Worm (Caenorhabditis elegans) whole organism, L2 larva: ENCODE data around the gene Y62H9A.9.

Experiments
- F13H6.1 ChIP-seq: sonication (generic microtip); optimal IDR thresholded peaks from 2 replicates; lab custom pipeline; 2016; ENCODE audit warnings: missing genetic modification characterization, missing compliant biosample characterization
- R02D3.7 ChIP-seq: fragments of 150-350 bp; optimal IDR thresholded peaks from 2 replicates; lab custom pipeline; 2014; ENCODE audit warnings: missing biosample characterization, missing genetic modification characterization
- ZK546.5 ChIP-seq: sonication (generic microtip); optimal IDR thresholded peaks from 2 replicates; lab custom pipeline; 2017; ENCODE audit warnings: missing biosample characterization, missing genetic modification characterization
- blmp-1 ChIP-seq: sonication (generic microtip); optimal IDR thresholded peaks from 2 replicates; lab custom pipeline; 2017; ENCODE audit warnings: missing genetic modification characterization, mild to moderate bottlenecking, missing compliant biosample characterization, antibody characterized with exemption, moderate library complexity; ENCODE audit not compliant: insufficient read depth
- ceh-16 ChIP-seq: fragments of 150-350 bp; optimal IDR thresholded peaks from 2 replicates; lab custom pipeline; 2014; ENCODE audit warnings: missing biosample characterization, missing genetic modification characterization
- ceh-82 ChIP-seq: fragments of 150-350 bp; optimal IDR thresholded peaks from 2 replicates; lab custom pipeline; 2014; ENCODE audit warnings: missing biosample characterization, missing genetic modification characterization
- crh-2 ChIP-seq: sonication (generic microtip); optimal IDR thresholded peaks from 2 replicates; lab custom pipeline; 2017; ENCODE audit warnings: missing biosample characterization, missing genetic modification characterization
- elt-3 ChIP-seq: sonication (generic microtip); optimal IDR thresholded peaks from 2 replicates; lab custom pipeline; 2017; ENCODE audit warnings: missing biosample characterization, missing genetic modification characterization
- fos-1 ChIP-seq: fragments of 150-350 bp; optimal IDR thresholded peaks from 2 replicates; lab custom pipeline; 2014; ENCODE audit warnings: missing biosample characterization, missing genetic modification characterization
- lin-11 ChIP-seq: fragments of 150-350 bp; sonication (generic microtip); optimal IDR thresholded peaks from 2 replicates; lab custom pipeline; 2014; ENCODE audit warnings: missing biosample characterization, missing genetic modification characterization, inconsistent platforms, mixed read lengths
- lin-39 ChIP-seq: fragments of 150-350 bp; optimal IDR thresholded peaks from 2 replicates; lab custom pipeline; 2014; ENCODE audit warnings: missing biosample characterization, missing genetic modification reagents, missing genetic modification characterization
- lsy-2 ChIP-seq, 2 experiments: fragments of 150-350 bp in 1 of 2; sonication (generic microtip) in 1 of 2; optimal IDR thresholded peaks; 2 replicates each; lab custom pipeline; 2014 to 2017; ENCODE audit warnings: missing biosample characterization in 2 of 2, missing genetic modification characterization in 2 of 2
- mab-5 ChIP-seq: fragments of 150-350 bp; optimal IDR thresholded peaks from 2 replicates; lab custom pipeline; 2014; ENCODE audit warnings: missing biosample characterization, missing genetic modification characterization
- mdl-1 ChIP-seq, 2 experiments: fragments of 150-350 bp in 1 of 2; sonication (generic microtip) in 1 of 2; optimal IDR thresholded peaks; 2 replicates each; lab custom pipeline; 2017; ENCODE audit warnings: missing biosample characterization in 2 of 2, missing genetic modification characterization in 2 of 2
- nhr-10 ChIP-seq: sonication (generic microtip); optimal IDR thresholded peaks from 2 replicates; lab custom pipeline; 2017; ENCODE audit warnings: missing biosample characterization, missing genetic modification characterization
- nhr-11 ChIP-seq: fragments of 150-350 bp; optimal IDR thresholded peaks from 2 replicates; lab custom pipeline; 2014; ENCODE audit warnings: missing biosample characterization, missing genetic modification characterization
- nhr-12 ChIP-seq: fragments of 150-350 bp; optimal IDR thresholded peaks from 2 replicates; lab custom pipeline; 2014; ENCODE audit warnings: missing biosample characterization, missing genetic modification characterization
- nhr-129 ChIP-seq: fragments of 150-350 bp; optimal IDR thresholded peaks from 2 replicates; lab custom pipeline; 2014; ENCODE audit warnings: missing biosample characterization, missing genetic modification characterization
- nhr-23 ChIP-seq: fragments of 150-350 bp; optimal IDR thresholded peaks from 2 replicates; lab custom pipeline; 2014; ENCODE audit warnings: missing biosample characterization, missing genetic modification reagents, missing genetic modification characterization
- nhr-237 ChIP-seq: fragments of 150-350 bp; optimal IDR thresholded peaks from 2 replicates; lab custom pipeline; 2014; ENCODE audit warnings: missing biosample characterization, missing genetic modification characterization
- nhr-25 ChIP-seq: fragments of 150-350 bp; sonication (generic microtip); optimal IDR thresholded peaks from 3 replicates; lab custom pipeline; 2014; ENCODE audit warnings: missing biosample characterization, missing genetic modification characterization
- nhr-6 ChIP-seq: fragments of 150-350 bp; optimal IDR thresholded peaks from 2 replicates; lab custom pipeline; 2014; ENCODE audit warnings: missing biosample characterization, missing genetic modification characterization
- peb-1 ChIP-seq: fragments of 150-350 bp; optimal IDR thresholded peaks from 2 replicates; lab custom pipeline; 2014; ENCODE audit warnings: missing biosample characterization, missing genetic modification characterization
- sem-4 ChIP-seq: fragments of 150-350 bp; optimal IDR thresholded peaks from 2 replicates; lab custom pipeline; 2014; ENCODE audit warnings: missing biosample characterization, missing genetic modification reagents, missing genetic modification characterization
- skn-1 ChIP-seq: sonication (generic microtip); optimal IDR thresholded peaks from 2 replicates; lab custom pipeline; 2017; ENCODE audit warnings: missing biosample characterization, missing genetic modification characterization
- sma-9 ChIP-seq, 2 experiments: fragments of 150-350 bp in 1 of 2; sonication (generic microtip) in 1 of 2; optimal IDR thresholded peaks; 2 replicates each; lab custom pipeline; 2014 to 2016; ENCODE audit warnings: missing genetic modification characterization in 2 of 2, mild to moderate bottlenecking in 1 of 2, missing biosample characterization in 1 of 2, missing compliant biosample characterization in 1 of 2, missing genetic modification reagents in 1 of 2, moderate library complexity in 1 of 2
- snpc-4 ChIP-seq: fragments of 150-350 bp; optimal IDR thresholded peaks from 2 replicates; lab custom pipeline; 2014; ENCODE audit warnings: missing biosample characterization, missing genetic modification characterization
- unc-39 ChIP-seq: fragments of 150-350 bp; optimal IDR thresholded peaks from 2 replicates; lab custom pipeline; 2014; ENCODE audit warnings: missing biosample characterization, missing genetic modification characterization
- unc-55 ChIP-seq: fragments of 150-350 bp; sonication (generic microtip); optimal IDR thresholded peaks from 3 replicates; lab custom pipeline; 2014; ENCODE audit warnings: missing biosample characterization, missing genetic modification reagents, missing genetic modification characterization
- zag-1 ChIP-seq: fragments of 150-350 bp; optimal IDR thresholded peaks from 2 replicates; lab custom pipeline; 2014; ENCODE audit warnings: missing biosample characterization, missing genetic modification characterization
- ztf-1 ChIP-seq: fragments of 200-800 bp; sonication (Bioruptor generic); conservative IDR thresholded peaks from 2 replicates; pipeline ENCODE4 v1.3.6; 2022; ENCODE audit warnings: missing genetic modification characterization, missing compliant biosample characterization
- ztf-11 ChIP-seq: sonication (generic microtip); optimal IDR thresholded peaks from 2 replicates; lab custom pipeline; 2017; ENCODE audit warnings: missing biosample characterization, missing genetic modification characterization
- ztf-4 ChIP-seq: fragments of 150-350 bp; optimal IDR thresholded peaks from 2 replicates; lab custom pipeline; 2014; ENCODE audit warnings: missing biosample characterization, missing genetic modification characterization

Gene Y62H9A.9

DNA sequence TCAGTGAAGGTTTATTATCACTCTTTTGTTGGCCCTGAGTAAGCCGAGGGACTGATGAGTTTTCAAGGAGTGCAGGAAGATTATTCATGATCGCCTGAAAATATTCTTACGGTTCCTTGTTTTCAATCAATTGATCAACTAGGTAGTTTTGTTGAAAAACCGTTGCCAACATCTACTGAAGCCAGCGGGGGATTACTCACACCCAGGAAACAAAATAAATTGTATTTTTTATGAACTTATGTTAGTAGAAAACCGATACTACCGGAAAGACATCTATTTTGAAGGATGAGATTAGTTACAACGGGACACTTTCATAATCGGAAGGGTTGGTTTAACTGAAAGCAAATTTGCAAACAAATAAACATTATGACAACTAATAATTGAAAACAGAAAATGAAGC, 19.8 kb downstream of the Y62H9A.9 start, which contains the start of gene Y62H9A.2:
Gene Y62H9A.2 (minus strand): TSS at position 101 of the 400 bp plus-strand sequence.
- TF ChIP-seq nhr-12 (tag; lab: Kevin White, UChicago) (no peak), R02D3.7 (no peak), nhr-6 (tag; lab: Kevin White, UChicago) (no peak), lin-11 (tag; lab: Kevin White, UChicago) (no peak), ztf-11 (no peak), F13H6.1 (tag; lab: Kevin White, UChicago) (no peak), nhr-23 (no peak), lsy-2 (tag; optimal IDR thresholded peaks at IDR 0.05; lab: Kevin White, UChicago) (no peak)

DNA sequence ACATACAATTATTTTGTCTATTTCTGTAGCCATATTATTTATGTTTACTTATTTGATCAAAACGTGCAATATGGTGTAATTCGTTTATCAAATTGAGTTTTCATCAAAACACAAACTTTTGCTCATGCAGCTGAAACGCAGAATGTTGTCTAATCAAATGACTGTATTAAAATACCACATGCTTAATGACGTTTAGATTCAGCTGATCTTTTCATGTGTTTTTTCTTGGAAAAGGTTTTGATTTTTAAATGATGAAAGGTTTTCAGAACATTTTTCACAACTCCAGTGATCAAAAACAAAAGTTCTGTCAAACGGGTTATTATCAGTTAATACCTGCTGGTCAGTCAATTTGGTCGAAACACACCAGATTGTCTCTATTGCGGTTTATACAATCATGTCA, 22.7 kb downstream of the Y62H9A.9 start, which contains the start of gene Y62H9A.1:
Gene Y62H9A.1 (plus strand): TSS at position 282 of the 400 bp plus-strand sequence.
- TF ChIP-seq ztf-1 (GFP tag; lab: Robert Waterston, UW) (no peak), skn-1 (tag; lab: Kevin White, UChicago) (no peak), nhr-237 (tag; lab: Kevin White, UChicago) (no peak), nhr-10 (tag; lab: Kevin White, UChicago) (no peak), ztf-11 (no peak), mdl-1 (tag; optimal IDR thresholded peaks at IDR 0.05; lab: Kevin White, UChicago) (no peak), ceh-16 (tag; lab: Kevin White, UChicago) (no peak), peb-1 (tag; lab: Kevin White, UChicago) (no peak), unc-55 (no peak), sma-9 (GFP tag; optimal IDR thresholded peaks at IDR 0.05; lab: Kevin White, UChicago) (no peak), sma-9 (tag; optimal IDR thresholded peaks at IDR 0.05; lab: Kevin White, UChicago) (no peak)
- TF ChIP-seq, all 48 proteins: peak for 0

ce11 chrX:11872210-11872609, 25.7 kb downstream of the Y62H9A.9 start:
- TF ChIP-seq nhr-11 (tag; lab: Kevin White, UChicago) (no peak), unc-39 (tag; lab: Kevin White, UChicago) (no peak)
- TF ChIP-seq, all 48 proteins: peak for 0

- TF ChIP-seq nhr-11 (tag; lab: Kevin White, UChicago), result no peak
- no peak for TF ChIP-seq blmp-1
- TF ChIP-seq R02D3.7, result no peak
- no peak for TF ChIP-seq crh-2
- no peak for TF ChIP-seq nhr-129
- TF ChIP-seq, all 48 proteins: peak for 0
Measured at ce11 chrX:11870393-11870792, 27.5 kb downstream of the Y62H9A.9 start.

ce11 chrX:11869260-11869659, 28.7 kb downstream of the Y62H9A.9 start, which contains the start of gene dot-1.2:
Gene dot-1.2 (minus strand): TSS chrX:11869360.
- TF ChIP-seq mab-5 (tag; lab: Kevin White, UChicago) (no peak), lin-39 (tag; lab: Kevin White, UChicago) (no peak), nhr-25 (tag; lab: Kevin White, UChicago) (no peak), nhr-10 (tag; lab: Kevin White, UChicago) (no peak), ZK546.5 (no peak), crh-2 (no peak), zag-1 (tag; lab: Kevin White, UChicago) (no peak), fos-1 (tag; lab: Kevin White, UChicago) (no peak), ceh-82 (tag; lab: Kevin White, UChicago) (no peak)

DNA sequence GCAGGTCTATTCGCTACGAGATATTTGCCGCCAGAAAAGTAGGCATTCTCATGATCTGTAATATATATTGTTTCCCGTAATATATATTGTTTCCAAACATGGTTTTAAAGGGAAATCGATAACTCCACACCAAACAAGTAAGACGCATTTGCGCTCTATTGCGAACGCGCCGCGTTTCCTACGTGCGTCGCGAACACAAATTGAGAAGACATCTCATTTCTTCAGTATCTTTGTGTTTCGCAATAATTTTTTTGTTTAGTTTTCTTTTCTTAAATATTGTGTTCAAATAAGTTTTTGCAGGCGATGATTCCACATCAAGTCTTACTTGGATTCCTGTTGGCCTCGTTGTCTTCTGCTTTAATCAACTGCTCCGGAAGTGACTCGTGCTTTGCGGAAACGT, 32.9 kb downstream of the Y62H9A.9 start, which contains the start of gene F54F7.6:
Gene F54F7.6 (plus strand): TSS at position 301 of the 400 bp plus-strand sequence.
- TF ChIP-seq mdl-1 (tag; optimal IDR thresholded peaks at IDR 0.05; lab: Kevin White, UChicago) (no peak), skn-1 (tag; lab: Kevin White, UChicago) (no peak), fos-1 (tag; lab: Kevin White, UChicago) (no peak)

DNA sequence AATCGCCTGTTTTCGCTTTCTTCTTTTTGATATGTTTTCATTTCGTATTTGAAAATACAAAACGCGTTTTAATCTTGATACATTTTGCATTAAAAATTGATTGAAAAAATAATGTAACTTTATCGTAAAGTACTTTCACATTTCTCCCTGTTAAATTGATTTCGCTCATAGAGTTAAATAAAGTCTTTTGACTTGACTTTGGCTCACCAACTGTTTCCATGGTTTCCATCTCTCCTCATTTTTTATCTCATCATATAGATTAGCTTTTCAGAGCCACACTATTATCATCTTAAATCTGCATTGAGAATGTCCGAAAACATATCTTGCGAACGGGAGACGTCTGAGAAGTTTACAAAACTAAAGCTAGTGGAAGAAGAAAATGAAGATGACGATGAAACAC, 34.6 kb downstream of the Y62H9A.9 start, which contains the start of gene F54F7.10:
Gene F54F7.10 (plus strand): TSS at position 301 of the 400 bp plus-strand sequence.
- no peak for TF ChIP-seq mdl-1 (tag; optimal IDR thresholded peaks at IDR 0.05; lab: Kevin White, UChicago)
- no peak for TF ChIP-seq snpc-4 (tag; lab: Kevin White, UChicago)
- no peak for TF ChIP-seq zag-1 (tag; lab: Kevin White, UChicago)
- TF ChIP-seq peb-1 (tag; lab: Kevin White, UChicago), result no peak
- TF ChIP-seq lsy-2 (tag; optimal IDR thresholded peaks at IDR 0.05; lab: Kevin White, UChicago), result no peak
- no peak for TF ChIP-seq crh-2
- TF ChIP-seq nhr-25 (tag; lab: Kevin White, UChicago), result no peak
- no peak for TF ChIP-seq ztf-4 (tag; lab: Kevin White, UChicago)
- TF ChIP-seq skn-1 (tag; lab: Kevin White, UChicago), result no peak
- TF ChIP-seq sem-4 (tag; lab: Kevin White, UChicago), result no peak
- no peak for TF ChIP-seq mab-5 (tag; lab: Kevin White, UChicago)
- TF ChIP-seq ztf-11, result no peak
- no peak for TF ChIP-seq elt-3
- TF ChIP-seq, all 48 proteins: peak for 0
